Fruit fly (Drosophila melanogaster) whole organism, embryonic: Measurements from ENCODE around the gene Grip91.

Experiments used
- CG10565 ChIP-seq: fragments of 200-800 bp; sonication (Bioruptor generic); optimal IDR thresholded peaks from 3 replicates; lab custom pipeline; 2016; ENCODE audit warnings: missing biosample characterization, mild to moderate bottlenecking, missing genetic modification characterization
- CG12236 ChIP-seq: fragments of 200-800 bp; sonication (Bioruptor generic); optimal IDR thresholded peaks from 2 replicates; lab custom pipeline; 2016; ENCODE audit warnings: missing biosample characterization, missing genetic modification characterization
- CG1647 ChIP-seq: fragments of 200-800 bp; sonication (Bioruptor generic); optimal IDR thresholded peaks from 3 replicates; lab custom pipeline; 2016; ENCODE audit warnings: missing biosample characterization, missing genetic modification characterization
- CG16813 ChIP-seq: fragments of 200-800 bp; sonication (Bioruptor generic); IDR thresholded peaks from 3 replicates; pipeline ENCODE4 v1.3.6; 2022; ENCODE audit warnings: missing biosample characterization, missing genetic modification characterization; ENCODE audit not compliant: partially characterized antibody
- CG17361 ChIP-seq: fragments of 200-800 bp; sonication (Bioruptor generic); IDR thresholded peaks from 3 replicates; pipeline ENCODE4 v1.3.6; 2022; ENCODE audit warnings: missing biosample characterization, missing genetic modification characterization
- CG17612 ChIP-seq: fragments of 200-800 bp; sonication (Bioruptor generic); IDR thresholded peaks from 2 replicates; pipeline ENCODE4 v1.3.6; 2022; ENCODE audit warnings: missing biosample characterization, missing genetic modification characterization
- CG17802 ChIP-seq: fragments of 200-800 bp; sonication (Bioruptor generic); optimal IDR thresholded peaks from 2 replicates; lab custom pipeline; 2018; ENCODE audit warnings: missing biosample characterization, mild to moderate bottlenecking, missing genetic modification characterization, moderate library complexity
- CG17912 ChIP-seq: fragments of 200-800 bp; sonication (Bioruptor generic); optimal IDR thresholded peaks from 2 replicates; lab custom pipeline; 2018; ENCODE audit warnings: missing biosample characterization, mild to moderate bottlenecking, missing genetic modification characterization
- CG30020 ChIP-seq: fragments of 200-800 bp; optimal IDR thresholded peaks from 2 replicates; lab custom pipeline; 2019; ENCODE audit warnings: missing biosample characterization, mild to moderate bottlenecking, missing genetic modification characterization, moderate library complexity
- CG33213 ChIP-seq: fragments of 200-800 bp; sonication (Bioruptor generic); optimal IDR thresholded peaks from 3 replicates; lab custom pipeline; 2016; ENCODE audit warnings: missing biosample characterization, missing genetic modification characterization
- CG4404 ChIP-seq: fragments of 200-800 bp; sonication (Bioruptor generic); IDR thresholded peaks from 2 replicates; pipeline ENCODE4 v1.3.6; 2022; ENCODE audit warnings: missing biosample characterization, missing genetic modification characterization
- CG7786 ChIP-seq: fragments of 200-800 bp; sonication (Bioruptor generic); optimal IDR thresholded peaks from 2 replicates; lab custom pipeline; 2016; ENCODE audit warnings: missing biosample characterization, missing genetic modification characterization
- CG8281 ChIP-seq: fragments of 200-800 bp; sonication (Bioruptor generic); optimal IDR thresholded peaks from 2 replicates; lab custom pipeline; 2018; ENCODE audit warnings: missing biosample characterization, mild to moderate bottlenecking, missing genetic modification characterization, moderate library complexity
- CG8290 ChIP-seq, 3 experiments: fragments of 200-800 bp; sonication (Bioruptor generic); optimal IDR thresholded peaks; 2 replicates each; lab custom pipeline; 2016 to 2019; ENCODE audit warnings: missing biosample characterization in 3 of 3, missing genetic modification characterization in 3 of 3, mild to moderate bottlenecking in 2 of 3, moderate library complexity in 1 of 3
- CG8944 ChIP-seq: fragments of 200-800 bp; sonication (Bioruptor generic); optimal IDR thresholded peaks from 3 replicates; lab custom pipeline; 2016; ENCODE audit warnings: missing biosample characterization, missing genetic modification characterization
- E2f1 ChIP-seq: fragments of 200-800 bp; sonication (Bioruptor generic); IDR thresholded peaks from 2 replicates; pipeline ENCODE4 v1.3.6; 2022; ENCODE audit warnings: missing biosample characterization, missing genetic modification characterization
- E2f2 ChIP-seq: fragments of 200-800 bp; sonication (Bioruptor generic); IDR thresholded peaks from 2 replicates; pipeline ENCODE4 v1.3.6; 2022; ENCODE audit warnings: missing biosample characterization, missing genetic modification characterization
- Eip74EF ChIP-seq, 2 experiments: fragments of 200-800 bp in 1 of 2; fragments of >200 bp in 1 of 2; sonication (Bioruptor generic) in 1 of 2; optimal IDR thresholded peaks; 2 replicates each; lab custom pipeline; 2017 to 2019; ENCODE audit warnings: missing biosample characterization in 2 of 2, missing genetic modification characterization in 2 of 2, mild to moderate bottlenecking in 1 of 2, moderate library complexity in 1 of 2
- Elba2 ChIP-seq: fragments of 200-800 bp; sonication (Bioruptor generic); optimal IDR thresholded peaks from 3 replicates; lab custom pipeline; 2016; ENCODE audit warnings: missing biosample characterization, missing genetic modification characterization
- HLH3B ChIP-seq: fragments of 200-800 bp; sonication (Bioruptor generic); IDR thresholded peaks from 2 replicates; pipeline ENCODE4 v1.3.6; 2022; ENCODE audit warnings: missing biosample characterization, missing genetic modification characterization
- Hand ChIP-seq: fragments of 200-800 bp; sonication (Bioruptor generic); optimal IDR thresholded peaks from 2 replicates; lab custom pipeline; 2017; ENCODE audit warnings: mild to moderate bottlenecking, missing biosample characterization, missing genetic modification reagents, missing genetic modification characterization
- Kr ChIP-seq: fragments of 200-800 bp; sonication (Bioruptor generic); optimal IDR thresholded peaks from 2 replicates; lab custom pipeline; 2017; ENCODE audit warnings: missing biosample characterization, mild to moderate bottlenecking, missing genetic modification characterization
- Lim3 ChIP-seq: fragments of 200-800 bp; sonication (Bioruptor generic); IDR thresholded peaks from 2 replicates; pipeline ENCODE4 v1.3.6; 2022; ENCODE audit warnings: missing biosample characterization, missing genetic modification characterization
- Lpt ChIP-seq: fragments of >200 bp; optimal IDR thresholded peaks from 2 replicates; lab custom pipeline; 2018; ENCODE audit warnings: missing biosample characterization, missing genetic modification characterization
- Rx ChIP-seq: fragments of 200-800 bp; sonication (Bioruptor generic); IDR thresholded peaks from 2 replicates; pipeline ENCODE4 v1.3.6; 2022; ENCODE audit warnings: missing biosample characterization, missing genetic modification characterization
- Ssrp ChIP-seq: fragments of 200-800 bp; sonication (Bioruptor generic); optimal IDR thresholded peaks from 2 replicates; lab custom pipeline; 2018; ENCODE audit warnings: missing biosample characterization, mild to moderate bottlenecking, missing genetic modification characterization, moderate library complexity
- Stat92E ChIP-seq, 3 experiments: fragments of >200 bp in 2 of 3; fragments of 200-800 bp in 1 of 3; sonication (Bioruptor generic) in 1 of 3; optimal IDR thresholded peaks; 2 replicates each; lab custom pipeline; 2017 to 2019; ENCODE audit warnings: missing biosample characterization in 3 of 3, missing genetic modification characterization in 3 of 3, mild to moderate bottlenecking in 1 of 3, moderate library complexity in 1 of 3
- Xbp1 ChIP-seq: fragments of 200-800 bp; sonication (Bioruptor generic); optimal IDR thresholded peaks from 3 replicates; lab custom pipeline; 2016; ENCODE audit warnings: missing biosample characterization, mild to moderate bottlenecking, missing genetic modification characterization
- bbx ChIP-seq: fragments of 200-800 bp; sonication (Bioruptor generic); IDR thresholded peaks from 2 replicates; pipeline ENCODE4 v1.3.6; 2022; ENCODE audit warnings: missing biosample characterization, missing genetic modification characterization; ENCODE audit not compliant: partially characterized antibody
- cas ChIP-seq: fragments of 200-800 bp; sonication (Bioruptor generic); IDR thresholded peaks from 2 replicates; pipeline ENCODE4 v1.3.6; 2022; ENCODE audit warnings: missing biosample characterization, missing genetic modification characterization
- crc ChIP-seq: fragments of 200-800 bp; sonication (Bioruptor generic); optimal IDR thresholded peaks from 2 replicates; lab custom pipeline; 2016; ENCODE audit warnings: missing biosample characterization, missing genetic modification characterization
- dan ChIP-seq: fragments of 200-800 bp; sonication (Bioruptor generic); IDR thresholded peaks from 2 replicates; pipeline ENCODE4 v1.3.6; 2022; ENCODE audit warnings: missing biosample characterization, missing genetic modification characterization
- fd3F ChIP-seq: fragments of 200-800 bp; sonication (Bioruptor generic); optimal IDR thresholded peaks from 2 replicates; lab custom pipeline; 2018; ENCODE audit warnings: missing biosample characterization, mild to moderate bottlenecking, missing genetic modification characterization, moderate library complexity
- fd64A ChIP-seq: fragments of 200-800 bp; sonication (Bioruptor generic); optimal IDR thresholded peaks from 3 replicates; lab custom pipeline; 2018; ENCODE audit warnings: missing biosample characterization, mild to moderate bottlenecking, missing genetic modification characterization
- fd96Cb ChIP-seq: fragments of 200-800 bp; sonication (Bioruptor generic); optimal IDR thresholded peaks from 2 replicates; lab custom pipeline; 2018; ENCODE audit warnings: missing biosample characterization, mild to moderate bottlenecking, missing genetic modification characterization, moderate library complexity
- fu2 ChIP-seq: fragments of 200-800 bp; sonication (Bioruptor generic); optimal IDR thresholded peaks from 2 replicates; lab custom pipeline; 2016; ENCODE audit warnings: missing biosample characterization, missing genetic modification characterization
- gce ChIP-seq: fragments of 200-800 bp; sonication (Bioruptor generic); IDR thresholded peaks from 3 replicates; pipeline ENCODE4 v1.3.6; 2022; ENCODE audit warnings: missing biosample characterization, missing genetic modification characterization
- gro ChIP-seq: fragments of 200-800 bp; sonication (Bioruptor generic); optimal IDR thresholded peaks from 2 replicates; lab custom pipeline; 2016; ENCODE audit warnings: missing biosample characterization, missing genetic modification characterization
- hbn ChIP-seq: fragments of 200-800 bp; sonication (Bioruptor generic); IDR thresholded peaks from 2 replicates; pipeline ENCODE4 v1.3.6; 2022; ENCODE audit warnings: missing biosample characterization, missing genetic modification characterization; ENCODE audit not compliant: partially characterized antibody
- hkb ChIP-seq, 2 experiments: fragments of 200-800 bp in 1 of 2; fragments of >200 bp in 1 of 2; sonication (Bioruptor generic) in 1 of 2; IDR thresholded peaks in 1 of 2; optimal IDR thresholded peaks in 1 of 2; 2 replicates each; pipeline versions ENCODE4 v1.3.6 to Lab custom; 2017 to 2022; ENCODE audit warnings: missing biosample characterization in 1 of 2, missing genetic modification characterization in 1 of 2
- hth ChIP-seq: fragments of >200 bp; optimal IDR thresholded peaks from 2 replicates; lab custom pipeline; 2017; ENCODE audit warnings: inconsistent platforms
- maf-S ChIP-seq: fragments of 200-800 bp; sonication (Bioruptor generic); optimal IDR thresholded peaks from 2 replicates; lab custom pipeline; 2016; ENCODE audit warnings: missing biosample characterization, missing genetic modification characterization
- mam ChIP-seq: fragments of 200-800 bp; sonication (Bioruptor generic); optimal IDR thresholded peaks from 3 replicates; lab custom pipeline; 2016; ENCODE audit warnings: missing biosample characterization, missing genetic modification characterization
- mld ChIP-seq: fragments of 200-800 bp; sonication (Bioruptor generic); IDR thresholded peaks from 3 replicates; pipeline ENCODE4 v1.3.6; 2022; ENCODE audit warnings: missing biosample characterization, missing genetic modification characterization; ENCODE audit not compliant: partially characterized antibody
- nom ChIP-seq: fragments of 200-800 bp; sonication (Bioruptor generic); optimal IDR thresholded peaks from 2 replicates; lab custom pipeline; 2017; ENCODE audit warnings: missing biosample characterization, missing genetic modification characterization, mild to moderate bottlenecking, moderate library complexity, missing genetic modification reagents
- otp ChIP-seq: fragments of 200-800 bp; sonication (Bioruptor generic); IDR thresholded peaks from 3 replicates; pipeline ENCODE4, ENCODE4 v1.3.6; 2022; ENCODE audit warnings: missing biosample characterization, missing genetic modification characterization
- pzg ChIP-seq: fragments of 200-800 bp; sonication (Bioruptor generic); optimal IDR thresholded peaks from 3 replicates; lab custom pipeline; 2018; ENCODE audit warnings: missing biosample characterization, mild to moderate bottlenecking, missing genetic modification characterization, moderate library complexity
- sc ChIP-seq, 3 experiments: fragments of >200 bp in 2 of 3; fragments of 200-800 bp in 1 of 3; sonication (Bioruptor generic) in 1 of 3; optimal IDR thresholded peaks; 2 replicates in 2 of 3; 3 replicates in 1 of 3; lab custom pipeline; 2017; ENCODE audit warnings: mild to moderate bottlenecking in 1 of 3, missing biosample characterization in 1 of 3, missing genetic modification characterization in 1 of 3, missing genetic modification reagents in 1 of 3
- tna ChIP-seq: fragments of 200-800 bp; sonication (Bioruptor generic); IDR thresholded peaks from 2 replicates; pipeline ENCODE4 v1.3.6; 2022; ENCODE audit warnings: missing biosample characterization, missing genetic modification characterization; ENCODE audit not compliant: partially characterized antibody

The Grip91 gene

dm6 chrX:13740062-13740461, 4.4 kb downstream of the Grip91 start (continued):
- TF ChIP-seq hkb (optimal IDR thresholded peaks at IDR 0.05; lab: Kevin White, UChicago) (no peak), hkb (GFP tag; IDR thresholded peaks at IDR 0.05; lab: Robert Waterston, UW) (peak; percentile 73), E2f2 (GFP tag; lab: Robert Waterston, UW) (peak; percentile 9), CG1647 (GFP tag; lab: Kevin White, UChicago) (peak; percentile 70), E2f1 (peak; percentile 63), sc (optimal IDR thresholded peaks at IDR 0.05; lab: Kevin White, UChicago) (no peak), sc (GFP tag; optimal IDR thresholded peaks at IDR 0.05; lab: Kevin White, UChicago) (peak; percentile 15), nom (GFP tag; lab: Kevin White, UChicago) (peak; percentile 97), CG4404 (peak; percentile 49), pzg (GFP tag; lab: Kevin White, UChicago) (no peak), fu2 (peak; percentile 66), cas (GFP tag; lab: Robert Waterston, UW) (peak; percentile 59; the same call in 1 of the 2 replicates), CG33213 (peak; percentile 47), CG17361 (GFP tag; lab: Robert Waterston, UW) (no peak; the same call in 2 of the 3 replicates), dan (GFP tag; lab: Robert Waterston, UW) (no peak), HLH3B (GFP tag; lab: Robert Waterston, UW) (peak; percentile 84), CG17912 (GFP tag; lab: Kevin White, UChicago) (peak; percentile 59), CG10565 (GFP tag; lab: Kevin White, UChicago) (no peak), Lim3 (GFP tag; lab: Robert Waterston, UW) (no peak), CG17802 (tag; lab: Kevin White, UChicago) (no peak), fd96Cb (tag; lab: Kevin White, UChicago) (peak; percentile 65), gro (GFP tag; lab: Kevin White, UChicago) (no peak), hbn (GFP tag; lab: Robert Waterston, UW) (no peak), CG17612 (peak; percentile 58; the same call in 1 of the 2 replicates), mam (GFP tag; lab: Kevin White, UChicago) (peak; percentile 74), CG8290 (GFP tag; optimal IDR thresholded peaks at IDR 0.05; lab: Kevin White, UChicago) (no peak), CG8290 (tag; optimal IDR thresholded peaks at IDR 0.05; lab: Kevin White, UChicago) (peak in 1 of 2 experiments; percentile 98), Ssrp (peak; percentile 28), CG16813 (GFP tag; lab: Robert Waterston, UW) (no peak), Elba2 (GFP tag; lab: Kevin White, UChicago) (no peak), Eip74EF (GFP tag; optimal IDR thresholded peaks at IDR 0.05; lab: Kevin White, UChicago) (peak in 1 of 2 experiments; percentile 12), fd3F (GFP tag; lab: Kevin White, UChicago) (peak; percentile 71), CG8281 (tag; lab: Kevin White, UChicago) (peak; percentile 16), CG8944 (GFP tag; lab: Kevin White, UChicago) (peak; percentile 85), tna (GFP tag; lab: Robert Waterston, UW) (no peak), Kr (GFP tag; lab: Kevin White, UChicago) (no peak), crc (peak; percentile 5), Hand (peak; percentile 54), fd64A (GFP tag; lab: Kevin White, UChicago) (peak; percentile 15), CG12236 (GFP tag; lab: Kevin White, UChicago) (peak; percentile 49), hth (lab: Kevin White, UChicago) (no peak), CG30020 (no peak), bbx (GFP tag; lab: Robert Waterston, UW) (no peak; the same call in 1 of the 2 replicates), CG7786 (GFP tag; lab: Kevin White, UChicago) (peak; percentile 78), maf-S (GFP tag; lab: Kevin White, UChicago) (peak; percentile 68), Rx (peak; percentile 83), Lpt (GFP tag; lab: Kevin White, UChicago) (no peak), Stat92E (GFP tag; optimal IDR thresholded peaks at IDR 0.05; lab: Kevin White, UChicago) (no peak), otp (GFP tag; lab: Robert Waterston, UW) (peak; percentile 75; the same call in 2 of the 3 replicates), Xbp1 (GFP tag; lab: Kevin White, UChicago) (peak; percentile 86), mld (GFP tag; lab: Robert Waterston, UW) (no peak), gce (GFP tag; lab: Robert Waterston, UW) (peak; percentile 72; the same call in 1 of the 3 replicates)
